Worm (Caenorhabditis elegans) whole organism, mixed stage, embryonic: ENCODE measurements around the gene ZK177.12.

ENCODE experiments used
- M03D4.4 ChIP-seq: sonication (generic microtip); optimal IDR thresholded peaks from 2 replicates; lab custom pipeline; 2017; ENCODE audit warnings: mild to moderate bottlenecking, missing genetic modification characterization, missing compliant biosample characterization
- bed-3 ChIP-seq: fragments of 200-800 bp; sonication (Bioruptor generic); optimal IDR thresholded peaks from 3 replicates; lab custom pipeline; 2018; ENCODE audit warnings: mild to moderate bottlenecking, missing genetic modification characterization, moderate library complexity, missing compliant biosample characterization
- blmp-1 ChIP-seq: fragments of 150-350 bp; optimal IDR thresholded peaks from 2 replicates; lab custom pipeline; 2014; ENCODE audit warnings: missing biosample characterization, missing genetic modification characterization
- ceh-39 ChIP-seq: fragments of 150-350 bp; optimal IDR thresholded peaks from 2 replicates; lab custom pipeline; 2014; ENCODE audit warnings: missing biosample characterization, missing genetic modification characterization
- ceh-83 ChIP-seq: fragments of 200-800 bp; sonication (Bioruptor generic); optimal IDR thresholded peaks from 2 replicates; lab custom pipeline; 2018; ENCODE audit warnings: mild to moderate bottlenecking, missing genetic modification characterization, missing compliant biosample characterization
- ces-1 ChIP-seq: fragments of 150-350 bp; optimal IDR thresholded peaks from 2 replicates; lab custom pipeline; 2014; ENCODE audit warnings: missing biosample characterization, missing genetic modification reagents, missing genetic modification characterization
- cnd-1 ChIP-seq: fragments of 200-800 bp; sonication (Bioruptor generic); optimal IDR thresholded peaks from 2 replicates; lab custom pipeline; 2018; ENCODE audit warnings: mild to moderate bottlenecking, missing genetic modification characterization, missing compliant biosample characterization
- elt-1 ChIP-seq: sonication (generic microtip); optimal IDR thresholded peaks from 2 replicates; lab custom pipeline; 2017; ENCODE audit warnings: missing genetic modification characterization, mild to moderate bottlenecking, missing compliant biosample characterization, antibody characterized with exemption, moderate library complexity, borderline replicate concordance; ENCODE audit not compliant: insufficient read depth
- elt-3 ChIP-seq: fragments of 150-350 bp; optimal IDR thresholded peaks from 2 replicates; lab custom pipeline; 2014; ENCODE audit warnings: missing biosample characterization, missing genetic modification characterization
- flh-1 ChIP-seq: fragments of 200-800 bp; sonication (Bioruptor generic); optimal IDR thresholded peaks from 2 replicates; lab custom pipeline; 2018; ENCODE audit warnings: mild to moderate bottlenecking, missing genetic modification characterization, moderate library complexity, missing compliant biosample characterization
- ham-2 ChIP-seq: fragments of 200-800 bp; sonication (Bioruptor generic); optimal IDR thresholded peaks from 2 replicates; lab custom pipeline; 2018; ENCODE audit warnings: mild to moderate bottlenecking, missing genetic modification characterization, missing compliant biosample characterization
- hlh-1 ChIP-seq: fragments of 150-350 bp; optimal IDR thresholded peaks from 2 replicates; lab custom pipeline; 2014; ENCODE audit warnings: missing biosample characterization, missing genetic modification reagents, missing genetic modification characterization
- lin-13 ChIP-seq: fragments of 150-350 bp; optimal IDR thresholded peaks from 2 replicates; lab custom pipeline; 2014; ENCODE audit warnings: missing biosample characterization, missing genetic modification characterization
- lsy-2 ChIP-seq: fragments of 150-350 bp; optimal IDR thresholded peaks from 2 replicates; lab custom pipeline; 2014; ENCODE audit warnings: missing biosample characterization, missing genetic modification characterization
- mab-5 ChIP-seq: fragments of 150-350 bp; optimal IDR thresholded peaks from 2 replicates; lab custom pipeline; 2014; ENCODE audit warnings: missing biosample characterization, missing genetic modification characterization
- mep-1 ChIP-seq: fragments of 150-350 bp; optimal IDR thresholded peaks from 2 replicates; lab custom pipeline; 2017; ENCODE audit warnings: missing biosample characterization, missing genetic modification reagents, missing genetic modification characterization, inconsistent platforms
- mls-2 ChIP-seq: sonication (generic microtip); optimal IDR thresholded peaks from 2 replicates; lab custom pipeline; 2016; ENCODE audit warnings: mild to moderate bottlenecking, missing genetic modification characterization, moderate library complexity, missing compliant biosample characterization
- nhr-12 ChIP-seq: fragments of 150-350 bp; optimal IDR thresholded peaks from 2 replicates; lab custom pipeline; 2014; ENCODE audit warnings: missing biosample characterization, missing genetic modification characterization
- nhr-2 ChIP-seq: fragments of 150-350 bp; optimal IDR thresholded peaks from 2 replicates; lab custom pipeline; 2014; ENCODE audit warnings: missing biosample characterization, missing genetic modification characterization
- nhr-237 ChIP-seq: fragments of 150-350 bp; optimal IDR thresholded peaks from 2 replicates; lab custom pipeline; 2014; ENCODE audit warnings: missing biosample characterization, missing genetic modification characterization
- nhr-28 ChIP-seq: fragments of 150-350 bp; optimal IDR thresholded peaks from 2 replicates; lab custom pipeline; 2014; ENCODE audit warnings: missing biosample characterization, missing genetic modification characterization
- pha-4 ChIP-seq: fragments of 150-350 bp; optimal IDR thresholded peaks from 2 replicates; lab custom pipeline; 2018; ENCODE audit warnings: missing biosample characterization, missing genetic modification reagents, missing genetic modification characterization
- sem-2 ChIP-seq: fragments of 200-800 bp; sonication (Bioruptor generic); optimal IDR thresholded peaks from 2 replicates; lab custom pipeline; 2018; ENCODE audit warnings: mild to moderate bottlenecking, missing genetic modification characterization, missing compliant biosample characterization
- snpc-4 ChIP-seq: fragments of 150-350 bp; optimal IDR thresholded peaks from 2 replicates; lab custom pipeline; 2014; ENCODE audit warnings: missing biosample characterization, missing genetic modification characterization
- sptf-1 ChIP-seq: sonication (generic microtip); optimal IDR thresholded peaks from 2 replicates; lab custom pipeline; 2017; ENCODE audit warnings: mild to moderate bottlenecking, missing genetic modification characterization, moderate library complexity, missing compliant biosample characterization
- tbx-8 ChIP-seq: fragments of 200-800 bp; sonication (Bioruptor generic); optimal IDR thresholded peaks from 2 replicates; lab custom pipeline; 2018; ENCODE audit warnings: mild to moderate bottlenecking, missing genetic modification characterization, moderate library complexity, missing compliant biosample characterization
- unc-120 ChIP-seq: sonication (generic microtip); optimal IDR thresholded peaks from 2 replicates; lab custom pipeline; 2017; ENCODE audit warnings: missing genetic modification characterization, missing compliant biosample characterization; ENCODE audit not compliant: poor library complexity, severe bottlenecking
- unc-39 ChIP-seq: fragments of 150-350 bp; optimal IDR thresholded peaks from 2 replicates; lab custom pipeline; 2014; ENCODE audit warnings: missing biosample characterization, missing genetic modification characterization
- unc-62 ChIP-seq: fragments of 150-350 bp; optimal IDR thresholded peaks from 2 replicates; lab custom pipeline; 2014; ENCODE audit warnings: missing biosample characterization, missing genetic modification reagents, missing genetic modification characterization
- zip-8 ChIP-seq: fragments of 150-350 bp; optimal IDR thresholded peaks from 2 replicates; lab custom pipeline; 2014; ENCODE audit warnings: missing biosample characterization, missing genetic modification characterization
- ztf-11 ChIP-seq: fragments of 150-350 bp; optimal IDR thresholded peaks from 2 replicates; lab custom pipeline; 2014; ENCODE audit warnings: missing biosample characterization, missing genetic modification characterization

The ZK177.12 gene

DNA sequence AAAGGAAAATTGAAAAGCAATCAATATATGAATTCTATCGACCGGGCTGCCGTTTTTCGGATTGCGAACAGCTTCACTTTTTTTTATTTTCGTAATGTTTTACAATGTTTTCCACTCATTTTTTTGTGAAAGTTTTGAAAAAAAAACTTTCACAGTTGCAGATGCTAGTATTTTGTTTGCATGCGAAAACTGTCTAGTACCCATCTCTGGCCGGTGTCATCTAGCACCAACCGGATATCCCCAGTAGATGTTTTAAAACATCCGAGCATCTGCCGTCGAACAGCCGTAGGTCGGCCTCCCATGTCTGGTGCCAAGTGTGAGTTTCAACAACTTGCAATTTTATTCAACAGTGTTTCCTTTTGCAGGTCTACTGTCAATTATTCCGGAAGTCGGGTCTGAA is at the start of gene ZK177.12:
TSS of gene ZK177.12 (plus strand) at position 301 of the 400 bp plus-strand sequence.
- TF ChIP-seq flh-1 (GFP tag; lab: Kevin White, UChicago) (no peak), nhr-28 (no peak), nhr-12 (no peak), lin-13 (tag; lab: Kevin White, UChicago) (no peak), mep-1 (tag; lab: Kevin White, UChicago) (no peak), ztf-11 (tag; lab: Kevin White, UChicago) (no peak), mls-2 (tag; lab: Kevin White, UChicago) (no peak), blmp-1 (tag; lab: Kevin White, UChicago) (no peak), ceh-39 (no peak), ham-2 (GFP tag; lab: Kevin White, UChicago) (no peak), sem-2 (GFP tag; lab: Kevin White, UChicago) (no peak), unc-120 (no peak), elt-1 (tag; lab: Kevin White, UChicago) (no peak)

DNA sequence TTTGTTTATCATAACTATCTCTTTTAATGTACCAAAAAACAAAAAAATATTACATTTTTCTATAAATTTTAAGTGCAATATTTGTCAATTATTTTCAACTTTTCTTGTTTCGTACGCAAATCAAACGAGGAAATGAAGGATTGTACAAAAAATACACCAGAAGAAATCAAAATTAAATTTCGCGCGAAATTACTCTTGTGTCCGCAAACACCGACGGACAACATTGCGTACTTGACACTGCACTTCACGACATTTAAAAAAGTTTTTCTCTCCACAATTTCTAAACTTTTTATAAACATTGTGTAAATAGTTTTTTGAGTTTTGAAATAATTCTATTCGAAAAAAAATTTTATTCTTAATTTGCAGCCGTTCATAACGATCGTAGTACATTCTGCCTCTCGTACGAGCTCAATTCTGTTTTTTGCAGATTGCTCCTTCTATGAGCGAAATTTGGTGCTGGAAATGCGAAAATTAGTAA is 47.5 kb upstream of the ZK177.12 start, which contains the start of gene mrps-16:
TSS of gene mrps-16 (plus strand) at position 428 of the 478 bp plus-strand sequence.
- peak; percentile 84 for TF ChIP-seq ces-1
- peak; percentile 11 for TF ChIP-seq mep-1 (tag; lab: Kevin White, UChicago)
- TF ChIP-seq lin-13 (tag; lab: Kevin White, UChicago), result peak; percentile 42
- TF ChIP-seq ceh-83 (GFP tag; lab: Kevin White, UChicago), result no peak
- no peak for TF ChIP-seq sem-2 (GFP tag; lab: Kevin White, UChicago)
- TF ChIP-seq nhr-12, result no peak
- peak; percentile 34 for TF ChIP-seq nhr-237 (tag; lab: Kevin White, UChicago)
- peak; percentile 73 for TF ChIP-seq lsy-2 (tag; lab: Kevin White, UChicago)
- no peak for TF ChIP-seq unc-120

DNA sequence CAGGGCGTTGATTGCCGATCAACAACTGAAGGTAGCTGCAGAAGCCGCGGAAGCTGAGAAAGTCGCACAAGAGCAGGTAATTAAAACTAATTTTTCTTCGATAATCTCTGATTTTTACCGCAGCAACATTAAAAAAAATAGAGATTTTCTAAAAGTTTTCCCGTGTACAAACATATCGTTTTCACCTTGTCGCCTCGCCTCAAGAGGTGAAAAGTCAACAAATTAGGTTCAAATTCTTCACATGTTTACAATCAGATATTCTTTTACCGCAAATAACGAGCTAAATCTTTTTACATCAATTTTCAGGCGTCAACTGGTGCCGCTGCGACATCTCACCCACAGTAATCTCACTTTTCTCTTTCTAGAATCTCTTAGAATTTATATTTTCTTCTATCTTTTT is 46.6 kb upstream of the ZK177.12 start, which contains the start of gene ilcr-2:
TSS of gene ilcr-2 (plus strand) at position 301 of the 400 bp plus-strand sequence.
- TF ChIP-seq blmp-1 (tag; lab: Kevin White, UChicago), result no peak
- TF ChIP-seq ceh-83 (GFP tag; lab: Kevin White, UChicago), result no peak
- no peak for TF ChIP-seq sem-2 (GFP tag; lab: Kevin White, UChicago)
- no peak for TF ChIP-seq unc-120
- no peak for TF ChIP-seq lin-13 (tag; lab: Kevin White, UChicago)
- no peak for TF ChIP-seq mep-1 (tag; lab: Kevin White, UChicago)
- no peak for TF ChIP-seq sptf-1 (tag; lab: Kevin White, UChicago)
- TF ChIP-seq mab-5 (tag; lab: Kevin White, UChicago), result no peak
- TF ChIP-seq nhr-2, result no peak
- TF ChIP-seq unc-39 (tag; lab: Kevin White, UChicago), result no peak
- TF ChIP-seq M03D4.4 (tag; lab: Kevin White, UChicago), result no peak

DNA sequence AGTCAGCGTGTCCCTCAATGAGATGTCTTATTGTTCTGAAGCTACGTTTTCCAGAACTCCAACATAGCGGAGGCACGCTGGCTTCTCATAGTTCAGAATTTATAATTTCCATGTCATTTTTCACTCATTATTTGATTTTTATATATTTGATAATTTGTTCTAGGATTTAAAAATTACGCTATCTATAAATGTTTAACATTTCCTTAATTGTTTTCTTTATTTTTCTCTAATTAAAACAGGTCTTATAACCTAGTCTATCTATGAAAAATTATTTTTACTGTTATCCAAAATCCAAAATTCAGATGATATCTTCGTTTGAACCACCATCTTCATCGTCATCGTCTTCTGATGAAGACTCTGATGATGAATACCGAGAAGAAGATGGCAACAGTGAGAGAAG is 43.2 kb upstream of the ZK177.12 start, which contains the start of gene F56D1.1:
TSS of gene F56D1.1 (plus strand) at position 301 of the 400 bp plus-strand sequence.
- TF ChIP-seq unc-120 (no peak), sem-2 (GFP tag; lab: Kevin White, UChicago) (no peak), ham-2 (GFP tag; lab: Kevin White, UChicago) (no peak), nhr-28 (no peak), nhr-237 (tag; lab: Kevin White, UChicago) (no peak), mep-1 (tag; lab: Kevin White, UChicago) (no peak), snpc-4 (tag; lab: Kevin White, UChicago) (no peak), unc-62 (GFP tag; lab: Kevin White, UChicago) (no peak), cnd-1 (tag; lab: Kevin White, UChicago) (no peak)

DNA sequence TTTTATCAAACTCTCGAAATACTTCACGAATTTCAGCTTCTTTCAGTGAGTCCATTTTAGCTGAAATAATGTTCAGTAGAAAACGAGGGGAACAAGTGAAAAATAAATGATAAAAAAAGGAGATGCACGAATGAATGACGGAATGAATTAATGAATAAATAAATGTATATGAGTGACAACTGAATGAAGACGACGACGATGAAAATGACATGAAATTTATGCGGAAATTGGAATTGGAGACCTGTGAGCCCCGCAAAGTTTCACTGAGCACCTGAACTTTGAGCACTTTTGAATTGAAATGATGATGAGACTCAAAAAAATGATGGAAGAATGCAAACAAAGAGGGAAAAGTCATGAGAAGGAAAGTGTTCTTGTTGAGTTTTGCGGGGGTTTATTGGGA is 39.5 kb upstream of the ZK177.12 start, which contains the start of gene cal-8:
TSS of gene cal-8 (minus strand) at position 60 of the 400 bp plus-strand sequence.
- no peak for TF ChIP-seq hlh-1 (tag; lab: Kevin White, UChicago)
- TF ChIP-seq lin-13 (tag; lab: Kevin White, UChicago), result no peak
- TF ChIP-seq zip-8 (tag; lab: Kevin White, UChicago), result no peak
- TF ChIP-seq mls-2 (tag; lab: Kevin White, UChicago), result no peak
- no peak for TF ChIP-seq mab-5 (tag; lab: Kevin White, UChicago)

DNA sequence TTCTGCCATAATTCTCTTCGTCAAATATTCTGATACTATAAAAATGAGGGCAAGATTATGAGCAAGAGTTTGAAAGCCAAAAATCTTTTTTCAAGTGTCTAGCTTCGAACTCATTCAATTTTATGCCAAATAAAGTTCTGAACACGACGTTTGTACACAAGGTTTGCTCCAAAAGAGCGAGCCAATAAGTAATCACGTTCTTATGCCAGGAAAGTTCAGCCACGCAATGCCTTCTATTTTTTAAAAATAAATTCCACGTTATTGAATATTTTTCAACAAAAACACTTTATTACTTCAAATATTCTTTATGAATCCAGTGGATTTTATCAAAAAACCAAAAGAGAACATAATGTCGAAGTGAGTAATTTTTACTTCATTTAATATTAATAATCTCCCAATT is 33.7 kb upstream of the ZK177.12 start, which contains the start of gene nep-5:
TSS of gene nep-5 (plus strand) at position 301 of the 400 bp plus-strand sequence.
- TF ChIP-seq tbx-8 (GFP tag; lab: Kevin White, UChicago), result no peak
- no peak for TF ChIP-seq elt-1 (tag; lab: Kevin White, UChicago)
- TF ChIP-seq unc-62 (GFP tag; lab: Kevin White, UChicago), result no peak
- no peak for TF ChIP-seq nhr-237 (tag; lab: Kevin White, UChicago)
- TF ChIP-seq bed-3 (GFP tag; lab: Kevin White, UChicago), result no peak
- no peak for TF ChIP-seq mep-1 (tag; lab: Kevin White, UChicago)
- TF ChIP-seq pha-4, result no peak
- TF ChIP-seq ham-2 (GFP tag; lab: Kevin White, UChicago), result no peak
- no peak for TF ChIP-seq ceh-83 (GFP tag; lab: Kevin White, UChicago)
- TF ChIP-seq blmp-1 (tag; lab: Kevin White, UChicago), result no peak
- TF ChIP-seq elt-3 (tag; lab: Kevin White, UChicago), result no peak
- TF ChIP-seq, all 35 proteins: peak for 0
